In genomic region chr2L:10502862-10503261, dm6 we compare ENCODE assay signal across 1 fruit fly cellular context.
TF ChIP-seq lines count a peak whose summit lies in the region.

No protein-coding gene starts in this region.

TF ChIP-seq in whole organism, embryonic, 481 proteins besides CTCF, POLR2A, EP300 and RAD21 (continued from another document):
- 0 out of 2 replicates have a peak, but pooled peaks have one; percentile 10 for TF ChIP-seq Nf-YA (GFP tag; IDR thresholded peaks at IDR 0.05; lab: Robert Waterston, UW)
